Fruit fly (Drosophila melanogaster) S2 (cell line): Measurements from ENCODE around the gene Or24a.

Experiments
- CG8478 ChIP-seq: fragments of >200 bp; optimal IDR thresholded peaks from 2 replicates; lab custom pipeline; 2018
- CTCF ChIP-seq, 2 experiments: fragments of >200 bp; optimal IDR thresholded peaks; 2 replicates each; lab custom pipeline; 2018

The Or24a gene

dm6 chr2L:4166034-4166433, at the start of gene Or24a:
TSS of gene Or24a (minus strand) at chr2L:4166134.
- TF ChIP-seq CTCF (optimal IDR thresholded peaks at IDR 0.05; lab: Kevin White, UChicago): no peak
- no peak for TF ChIP-seq CG8478 (lab: Kevin White, UChicago)

- TF ChIP-seq CG8478 (lab: Kevin White, UChicago) (no peak), CTCF (optimal IDR thresholded peaks at IDR 0.05; lab: Kevin White, UChicago) (no peak)
These were observed 45.4 kb upstream of the Or24a start for dm6 chr2L:4211335-4211753.

- TF ChIP-seq CG8478 (lab: Kevin White, UChicago) (no peak), CTCF (optimal IDR thresholded peaks at IDR 0.05; lab: Kevin White, UChicago) (no peak)
These were observed 32.0 kb upstream of the Or24a start, which contains the start of gene Naprt for dm6 chr2L:4197913-4198319. TSS of gene Naprt (minus strand) at chr2L:4198071.

- no peak for TF ChIP-seq CTCF (optimal IDR thresholded peaks at IDR 0.05; lab: Kevin White, UChicago)
- TF ChIP-seq CG8478 (lab: Kevin White, UChicago): no peak
These were observed 31.4 kb upstream of the Or24a start for dm6 chr2L:4197143-4197912.

- TF ChIP-seq CG8478 (lab: Kevin White, UChicago) (no peak), CTCF (optimal IDR thresholded peaks at IDR 0.05; lab: Kevin White, UChicago) (peak; percentile 73 to 78)
These were observed 30.6 kb upstream of the Or24a start for dm6 chr2L:4196347-4197142.

dm6 chr2L:4195672-4196281, 29.8 kb upstream of the Or24a start:
- TF ChIP-seq CTCF (optimal IDR thresholded peaks at IDR 0.05; lab: Kevin White, UChicago) (no peak), CG8478 (lab: Kevin White, UChicago) (no peak)

dm6 chr2L:4187631-4188173, 21.8 kb upstream of the Or24a start, which contains the start of the genes Tbcc and lectin-24Db:
TSS of gene Tbcc (minus strand) at chr2L:4187793.
TSS of gene lectin-24Db (plus strand) at chr2L:4188123.
- TF ChIP-seq CTCF (optimal IDR thresholded peaks at IDR 0.05; lab: Kevin White, UChicago) (no peak), CG8478 (lab: Kevin White, UChicago) (no peak)

dm6 chr2L:4185269-4186024, 19.5 kb upstream of the Or24a start:
- TF ChIP-seq CTCF (optimal IDR thresholded peaks at IDR 0.05; lab: Kevin White, UChicago) (no peak), CG8478 (lab: Kevin White, UChicago) (no peak)

dm6 chr2L:4179960-4180359, 14.0 kb upstream of the Or24a start:
- TF ChIP-seq CTCF (optimal IDR thresholded peaks at IDR 0.05; lab: Kevin White, UChicago) (no peak), CG8478 (lab: Kevin White, UChicago) (no peak)

dm6 chr2L:4179386-4179785, 13.5 kb upstream of the Or24a start:
- TF ChIP-seq CG8478 (lab: Kevin White, UChicago) (no peak), CTCF (optimal IDR thresholded peaks at IDR 0.05; lab: Kevin White, UChicago) (no peak)

- no peak for TF ChIP-seq CTCF (optimal IDR thresholded peaks at IDR 0.05; lab: Kevin White, UChicago)
- TF ChIP-seq CG8478 (lab: Kevin White, UChicago): no peak
These were observed 17.0 kb downstream of the Or24a start, which contains the start of gene CG2955 for dm6 chr2L:4148979-4149378. TSS of gene CG2955 (plus strand) at chr2L:4149279.

- TF ChIP-seq CTCF (optimal IDR thresholded peaks at IDR 0.05; lab: Kevin White, UChicago) (no peak), CG8478 (lab: Kevin White, UChicago) (no peak)
These were observed 19.6 kb downstream of the Or24a start for dm6 chr2L:4146317-4146716.

- TF ChIP-seq CTCF (optimal IDR thresholded peaks at IDR 0.05; lab: Kevin White, UChicago) (no peak), CG8478 (lab: Kevin White, UChicago) (no peak)
These were observed 32.0 kb downstream of the Or24a start for dm6 chr2L:4133960-4134359.

dm6 chr2L:4133078-4133477, 32.9 kb downstream of the Or24a start:
- TF ChIP-seq CG8478 (lab: Kevin White, UChicago): no peak
- no peak for TF ChIP-seq CTCF (optimal IDR thresholded peaks at IDR 0.05; lab: Kevin White, UChicago)
